Worm (Caenorhabditis elegans) whole organism, early embryonic: ENCODE measurements around the gene T05A7.7.

Experiments used
- ama-1 ChIP-seq: fragments of 150-350 bp; optimal IDR thresholded peaks from 2 replicates; lab custom pipeline; 2014
- sea-1 ChIP-seq: fragments of 200-800 bp; sonication (Bioruptor generic); conservative IDR thresholded peaks from 2 replicates; pipeline ENCODE4 v1.3.6; 2022; ENCODE audit warnings: missing genetic modification characterization, missing compliant biosample characterization

DNA sequence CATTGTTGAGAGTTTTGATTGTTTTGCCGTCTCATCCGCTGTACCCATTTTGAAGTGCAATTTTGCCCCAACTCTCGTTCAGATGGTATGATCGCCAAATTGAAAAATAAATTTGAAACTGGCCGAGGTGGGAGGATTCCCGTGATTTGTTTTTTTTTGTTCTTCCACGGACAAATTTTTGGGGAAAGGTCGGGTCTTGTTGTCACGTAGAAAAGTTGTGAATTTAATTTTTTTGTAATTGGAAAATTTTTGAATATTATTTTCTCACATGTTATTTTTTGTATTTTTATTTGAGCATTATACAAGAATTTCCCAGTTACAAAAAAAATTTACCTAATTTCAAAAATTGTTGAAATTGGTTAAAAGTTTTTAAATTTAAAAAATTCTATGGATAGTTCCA, 9.6 kb downstream of the T05A7.7 start, which contains the start of gene T05A7.6:
- TF ChIP-seq sea-1 (GFP tag; lab: Robert Waterston, UW) (no peak), ama-1 (lab: Kevin White, UChicago) (no peak)
